Worm (Caenorhabditis elegans): ENCODE results near the gene hsp-3.

Gene hsp-3

DNA sequence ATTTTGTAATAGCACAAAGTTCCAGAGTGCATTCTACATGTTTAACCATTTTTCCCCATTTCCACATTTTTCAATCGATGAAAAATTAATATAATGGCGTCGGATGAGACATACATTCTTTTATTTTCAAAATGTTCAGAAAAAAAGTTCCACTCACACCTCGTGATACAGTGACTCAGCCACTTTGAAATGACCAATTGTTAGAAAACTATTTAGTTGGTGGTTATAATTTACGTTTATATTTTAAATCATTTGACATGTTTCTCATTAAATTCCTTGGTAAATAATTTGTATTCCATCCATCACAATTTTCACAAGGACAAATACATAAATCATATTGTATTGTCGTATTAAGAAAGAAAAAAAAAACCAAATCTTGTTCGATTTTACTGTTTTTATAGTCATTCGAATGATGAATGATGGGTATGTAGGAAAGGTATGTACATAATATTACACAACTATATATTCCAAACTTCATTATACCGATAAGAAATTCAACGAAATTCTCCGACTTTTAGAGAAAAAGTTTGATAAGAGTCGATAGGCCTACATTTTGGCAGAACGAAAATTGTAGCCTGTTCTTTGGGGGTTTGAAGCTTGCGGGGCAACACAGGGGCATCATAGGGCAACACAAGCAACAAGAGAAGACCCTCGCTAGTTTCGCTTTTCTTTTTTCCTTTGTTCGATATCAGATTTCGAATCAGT is 8.6 kb upstream of the hsp-3 start:
- TF ChIP-seq W03F9.2 (tag; optimal IDR thresholded peaks at IDR 0.05) = no peak
- no peak for TF ChIP-seq him-1 (tag; optimal IDR thresholded peaks at IDR 0.05)
- no peak for TF ChIP-seq dao-5 (tag; optimal IDR thresholded peaks at IDR 0.05)

DNA sequence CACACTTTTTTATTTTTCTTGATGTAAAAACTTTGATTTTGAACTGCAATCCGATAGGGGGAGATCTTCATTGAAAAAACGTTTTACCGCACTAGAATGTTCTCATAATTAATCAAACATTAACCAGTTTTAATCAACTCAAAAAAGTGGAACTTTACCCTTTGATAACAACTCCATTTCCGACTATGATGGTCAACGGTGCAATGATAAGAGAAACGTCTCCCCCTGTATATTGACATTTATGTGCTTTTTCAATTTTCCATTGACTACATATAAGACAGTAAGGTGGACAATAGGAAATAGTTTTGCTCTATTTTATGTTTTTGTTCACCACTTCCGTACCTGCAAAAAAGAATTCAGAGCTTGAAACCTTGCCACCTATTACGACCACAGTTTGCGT is 6.5 kb upstream of the hsp-3 start:
- TF ChIP-seq dao-5 (tag; optimal IDR thresholded peaks at IDR 0.05) = no peak

DNA sequence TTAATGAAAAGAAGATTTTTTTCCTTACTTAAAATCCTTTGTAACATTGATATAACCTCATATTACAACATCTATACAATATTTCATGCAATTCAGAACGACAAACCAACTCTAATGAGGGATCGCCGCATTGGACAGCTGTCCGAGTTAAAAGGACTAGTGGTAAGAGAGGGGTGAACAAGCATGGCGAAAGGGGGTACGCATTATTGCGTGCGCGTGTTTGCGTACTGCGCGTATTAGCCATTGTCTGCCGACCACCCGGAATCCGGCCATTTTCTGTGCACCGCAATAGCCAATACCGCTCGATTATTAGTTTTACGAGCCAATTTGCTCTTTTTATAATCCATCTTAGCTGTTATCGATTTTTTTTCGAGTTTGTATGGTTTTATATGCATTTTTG is 5.6 kb upstream of the hsp-3 start, which contains the start of gene C15H9.4:
C15H9.4 (plus strand) TSS at position 93 of the 400 bp plus-strand sequence.
- TF ChIP-seq dao-5 (tag; optimal IDR thresholded peaks at IDR 0.05) (no peak), W03F9.2 (tag; optimal IDR thresholded peaks at IDR 0.05) (no peak), him-1 (tag; optimal IDR thresholded peaks at IDR 0.05) (no peak)

DNA sequence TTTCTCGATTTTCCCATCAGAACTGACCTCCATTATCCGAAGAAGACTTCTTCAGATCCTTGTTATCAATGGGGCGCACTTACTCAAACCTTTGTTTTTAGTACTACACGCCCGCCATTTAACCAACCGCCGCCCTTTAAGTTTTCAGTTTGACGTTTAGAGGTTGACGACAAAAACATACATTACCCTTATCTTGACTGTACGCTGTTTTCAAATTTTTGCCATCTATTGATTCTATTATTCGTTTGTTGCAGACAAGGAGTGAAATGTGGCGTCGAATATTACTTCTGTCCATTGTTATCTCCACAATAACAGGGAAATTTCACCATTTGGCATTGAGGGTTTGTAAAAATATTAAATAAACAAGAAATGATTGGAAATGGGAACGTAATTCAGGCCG is 1.1 kb upstream of the hsp-3 start, which contains the start of gene C15H9.5:
C15H9.5 (plus strand) TSS at position 255 of the 400 bp plus-strand sequence.
- TF ChIP-seq him-1 (tag; optimal IDR thresholded peaks at IDR 0.05) = no peak
- no peak for TF ChIP-seq W03F9.2 (tag; optimal IDR thresholded peaks at IDR 0.05)
- no peak for TF ChIP-seq dao-5 (tag; optimal IDR thresholded peaks at IDR 0.05)

DNA sequence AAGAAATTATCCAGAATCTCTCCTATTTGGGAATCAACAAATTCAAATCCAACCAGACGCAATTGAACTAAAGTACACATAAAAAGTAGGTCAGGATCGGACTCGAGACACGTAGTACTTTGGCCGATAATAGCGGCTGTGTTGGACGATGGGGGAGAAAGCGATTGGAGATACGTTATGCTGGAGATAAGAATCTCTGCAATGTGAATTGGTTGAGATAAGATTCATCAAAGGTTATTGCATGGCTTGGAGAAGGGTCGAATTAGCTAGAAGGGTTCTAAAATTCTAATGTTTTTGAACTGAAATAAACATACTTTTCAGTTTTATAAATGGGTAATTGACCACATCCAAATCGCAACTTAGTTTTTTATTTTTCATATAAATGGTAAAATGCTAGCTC is 609 bp upstream of the hsp-3 start:
- no peak for TF ChIP-seq dao-5 (tag; optimal IDR thresholded peaks at IDR 0.05)
- no peak for TF ChIP-seq W03F9.2 (tag; optimal IDR thresholded peaks at IDR 0.05)
- TF ChIP-seq him-1 (tag; optimal IDR thresholded peaks at IDR 0.05) = no peak

DNA sequence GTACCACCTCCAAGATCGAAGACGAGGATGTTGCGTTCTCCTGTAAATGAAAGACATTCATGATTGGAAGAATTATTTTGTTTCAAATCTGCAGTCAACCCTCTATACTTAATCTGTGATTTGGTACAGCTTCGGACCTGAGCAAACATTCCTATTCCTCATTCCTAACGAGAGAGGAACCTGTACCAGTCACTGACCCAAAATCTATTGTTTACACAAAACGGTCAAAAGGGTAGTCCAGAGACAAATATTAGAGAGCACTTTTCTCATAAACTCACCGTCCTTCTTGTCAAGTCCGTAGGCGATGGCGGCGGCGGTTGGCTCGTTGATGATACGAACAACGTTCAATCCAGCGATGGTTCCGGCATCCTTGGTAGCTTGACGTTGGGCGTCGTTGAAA is 1.1 kb downstream of the hsp-3 start:
- TF ChIP-seq dao-5 (tag; optimal IDR thresholded peaks at IDR 0.05) (no peak), W03F9.2 (tag; optimal IDR thresholded peaks at IDR 0.05) (no peak)

DNA sequence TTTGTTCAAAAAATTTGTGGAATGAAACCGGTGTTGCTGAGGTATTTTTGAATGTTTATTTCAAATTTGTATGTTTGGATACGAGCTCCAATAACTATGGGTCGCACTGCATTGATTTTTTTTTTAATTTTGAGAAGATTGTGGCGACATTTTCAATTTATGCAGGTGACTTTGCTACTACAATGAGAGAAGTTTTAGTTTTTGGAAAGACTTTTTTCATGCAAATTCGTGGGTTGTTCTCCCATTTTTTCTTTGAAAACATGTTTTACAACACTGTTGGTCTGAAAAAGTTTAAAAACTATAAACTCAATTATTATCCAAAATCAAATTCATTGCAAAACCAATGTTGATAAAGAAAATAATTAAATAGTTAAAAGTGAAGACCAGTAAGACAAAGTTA is 3.2 kb downstream of the hsp-3 start:
- no peak for TF ChIP-seq dao-5 (tag; optimal IDR thresholded peaks at IDR 0.05)
- TF ChIP-seq him-1 (tag; optimal IDR thresholded peaks at IDR 0.05) = no peak
- TF ChIP-seq W03F9.2 (tag; optimal IDR thresholded peaks at IDR 0.05) = no peak

DNA sequence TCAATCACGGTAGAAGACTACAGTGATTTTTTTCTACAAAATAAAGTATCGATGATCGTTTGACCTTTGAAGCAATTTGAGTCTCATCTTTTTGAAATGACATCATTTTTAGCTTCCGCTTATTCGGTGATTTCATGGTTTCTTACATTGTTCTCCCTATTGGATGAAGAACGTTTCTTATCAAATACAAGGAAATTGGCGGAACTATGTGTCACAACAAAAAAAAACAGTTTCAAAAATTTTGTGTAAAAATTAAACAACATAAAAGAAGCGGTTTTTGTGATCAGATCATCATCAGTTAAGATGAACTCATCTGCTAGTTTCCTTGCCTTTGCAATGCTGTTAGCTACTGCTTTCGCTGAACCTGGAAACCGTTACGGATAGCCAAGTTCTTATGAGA is 4.2 kb downstream of the hsp-3 start, which contains the start of gene C45B2.8:
C45B2.8 (plus strand) TSS at position 301 of the 400 bp plus-strand sequence.
- no peak for TF ChIP-seq W03F9.2 (tag; optimal IDR thresholded peaks at IDR 0.05)
- TF ChIP-seq him-1 (tag; optimal IDR thresholded peaks at IDR 0.05) = no peak
- no peak for TF ChIP-seq dao-5 (tag; optimal IDR thresholded peaks at IDR 0.05)

DNA sequence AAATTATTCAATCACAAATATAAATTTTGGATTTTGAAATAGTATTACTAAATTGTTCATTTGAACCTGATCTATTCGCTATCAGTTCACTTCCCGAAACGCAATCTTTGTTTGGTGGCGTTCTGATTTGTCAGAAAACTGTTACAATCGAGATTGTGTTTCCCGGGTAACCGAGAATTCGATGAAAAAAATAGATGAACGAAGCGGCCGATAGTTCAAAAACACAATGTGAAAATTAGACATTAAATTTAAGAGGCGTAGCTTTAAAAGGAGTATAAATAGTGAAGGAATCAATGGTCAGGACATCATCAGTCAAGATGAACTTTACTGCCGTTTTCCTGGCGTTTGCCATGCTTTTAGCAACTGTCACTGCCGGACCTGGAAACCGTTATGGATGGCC is 6.1 kb downstream of the hsp-3 start, which contains the start of gene C45B2.1:
C45B2.1 (plus strand) TSS at position 301 of the 400 bp plus-strand sequence.
- TF ChIP-seq him-1 (tag; optimal IDR thresholded peaks at IDR 0.05) = no peak
- no peak for TF ChIP-seq W03F9.2 (tag; optimal IDR thresholded peaks at IDR 0.05)
- TF ChIP-seq dao-5 (tag; optimal IDR thresholded peaks at IDR 0.05) = no peak

DNA sequence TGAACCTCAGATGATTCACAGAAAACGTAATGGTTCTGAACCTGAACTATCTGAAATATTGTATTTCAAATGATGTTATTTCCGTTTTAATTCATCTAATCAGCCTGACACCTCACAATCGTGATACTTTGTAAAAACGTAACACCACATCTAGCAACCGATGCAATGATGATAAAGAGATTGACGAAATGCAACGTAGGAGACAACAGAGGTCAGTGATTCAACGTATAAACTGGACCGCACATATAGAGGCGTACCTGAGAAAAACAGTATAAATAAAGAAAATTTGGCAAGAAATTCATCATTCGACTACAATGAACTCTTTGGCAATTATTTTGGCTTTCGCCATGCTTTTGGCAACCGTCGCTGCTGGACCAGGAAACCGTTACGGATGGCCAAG is 7.5 kb downstream of the hsp-3 start, which contains the start of gene C45B2.2:
C45B2.2 (plus strand) TSS at position 301 of the 400 bp plus-strand sequence.
- no peak for TF ChIP-seq him-1 (tag; optimal IDR thresholded peaks at IDR 0.05)
- no peak for TF ChIP-seq dao-5 (tag; optimal IDR thresholded peaks at IDR 0.05)
- TF ChIP-seq W03F9.2 (tag; optimal IDR thresholded peaks at IDR 0.05) = no peak

DNA sequence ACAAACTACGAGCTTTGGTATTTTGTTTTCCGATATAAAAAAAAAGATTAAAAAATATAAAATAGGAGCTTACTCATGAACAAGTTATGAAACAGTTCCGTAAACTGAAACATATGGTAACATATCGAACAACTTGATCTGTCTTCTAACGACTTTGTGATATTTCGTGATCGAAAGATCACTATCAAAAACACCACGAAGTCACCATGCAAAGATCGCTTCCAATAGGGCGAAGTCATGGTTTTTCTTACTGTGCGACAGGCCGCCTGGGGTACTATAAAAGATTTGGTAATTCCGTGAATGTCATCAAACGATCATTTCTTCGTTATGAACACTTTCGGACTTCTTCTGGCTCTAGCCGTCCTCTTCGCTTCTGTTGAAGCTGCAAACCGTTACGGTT is 9.3 kb downstream of the hsp-3 start, which contains the start of gene C45B2.3:
C45B2.3 (plus strand) TSS at position 301 of the 400 bp plus-strand sequence.
- no peak for TF ChIP-seq W03F9.2 (tag; optimal IDR thresholded peaks at IDR 0.05)
- TF ChIP-seq dao-5 (tag; optimal IDR thresholded peaks at IDR 0.05) = no peak
- no peak for TF ChIP-seq him-1 (tag; optimal IDR thresholded peaks at IDR 0.05)

DNA sequence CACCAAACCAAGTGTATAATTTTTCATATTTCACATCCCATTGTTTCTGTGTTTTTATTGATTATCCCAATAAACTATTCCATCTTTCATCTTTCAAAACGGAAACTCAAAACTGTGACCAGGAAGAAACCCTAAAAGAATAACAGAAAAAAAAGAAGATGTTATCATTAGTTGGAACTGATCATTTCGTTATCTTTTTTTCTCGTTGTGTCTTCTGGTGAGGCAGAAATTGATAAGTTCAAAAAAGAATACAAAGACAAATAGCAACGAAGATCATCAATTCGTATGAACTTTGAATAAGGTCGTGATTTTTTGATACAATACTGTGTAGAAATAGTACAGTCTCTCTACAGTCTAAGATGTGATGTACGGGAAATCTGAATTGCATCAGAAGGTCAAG is 10.1 kb downstream of the hsp-3 start:
- TF ChIP-seq W03F9.2 (tag; optimal IDR thresholded peaks at IDR 0.05) (no peak), dao-5 (tag; optimal IDR thresholded peaks at IDR 0.05) (no peak), him-1 (tag; optimal IDR thresholded peaks at IDR 0.05) (no peak)

DNA sequence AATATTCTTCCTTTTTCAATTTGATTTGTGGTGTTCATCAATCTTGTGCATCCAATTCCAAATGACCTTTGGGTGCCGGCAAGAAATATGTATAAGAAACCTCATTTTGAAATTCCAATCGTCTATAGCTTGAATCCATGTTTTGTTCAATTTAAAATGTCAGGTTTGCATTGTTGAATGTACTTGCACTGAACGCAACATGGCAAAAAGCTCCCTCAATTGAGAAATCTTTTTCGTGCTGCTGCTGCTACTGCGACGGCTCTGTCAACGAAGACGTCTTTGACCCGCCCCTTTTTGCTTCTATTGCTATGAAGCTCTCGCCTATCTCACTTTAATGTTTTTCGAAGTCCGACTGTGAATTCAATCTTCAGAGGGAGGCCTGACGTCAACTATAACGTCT is 16.7 kb downstream of the hsp-3 start, which contains the start of gene lgc-58:
lgc-58 (plus strand) TSS at position 301 of the 400 bp plus-strand sequence.
- TF ChIP-seq dao-5 (tag; optimal IDR thresholded peaks at IDR 0.05) (no peak), W03F9.2 (tag; optimal IDR thresholded peaks at IDR 0.05) (no peak), him-1 (tag; optimal IDR thresholded peaks at IDR 0.05) (no peak)

DNA sequence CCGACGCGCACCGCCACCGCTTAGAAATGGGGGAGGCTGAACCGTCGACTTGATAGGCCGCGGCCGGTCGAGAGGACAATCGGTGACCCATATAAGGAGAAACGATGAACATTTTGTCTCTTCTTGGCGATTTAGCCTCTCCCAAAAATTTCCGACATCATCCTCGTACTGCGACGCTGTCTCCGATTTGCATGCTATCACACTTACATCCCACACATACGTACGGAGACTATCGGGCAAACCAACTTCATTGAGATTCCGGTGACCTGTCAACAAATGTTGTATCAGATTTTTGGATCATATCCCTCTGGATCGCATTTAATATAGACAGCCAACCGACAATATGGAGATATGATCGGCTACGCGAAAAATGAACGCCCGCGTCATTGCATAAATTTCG is 25.3 kb downstream of the hsp-3 start:
- TF ChIP-seq him-1 (tag; optimal IDR thresholded peaks at IDR 0.05) = no peak
- TF ChIP-seq dao-5 (tag; optimal IDR thresholded peaks at IDR 0.05) = no peak
- no peak for TF ChIP-seq W03F9.2 (tag; optimal IDR thresholded peaks at IDR 0.05)

Data from whole organism, L4/young adult.